Worm (Caenorhabditis elegans): Measurements from ENCODE around the gene srbc-43.

Gene srbc-43

ce11 chrV:12743778-12744502 is 46.4 kb downstream of the srbc-43 start:
- no peak for TF ChIP-seq unc-39 (tag; optimal IDR thresholded peaks at IDR 0.05)
- TF ChIP-seq flh-1 (GFP tag; optimal IDR thresholded peaks at IDR 0.05): no peak
- TF ChIP-seq ceh-83 (GFP tag; optimal IDR thresholded peaks at IDR 0.05): no peak
- TF ChIP-seq ces-1 (GFP tag; optimal IDR thresholded peaks at IDR 0.05): no peak
- TF ChIP-seq ceh-39 (tag; optimal IDR thresholded peaks at IDR 0.05): no peak
- TF ChIP-seq unc-62 (GFP tag; optimal IDR thresholded peaks at IDR 0.05): no peak
- TF ChIP-seq bed-3 (GFP tag; optimal IDR thresholded peaks at IDR 0.05): no peak
- no peak for TF ChIP-seq blmp-1 (tag; optimal IDR thresholded peaks at IDR 0.05)
- no peak for TF ChIP-seq cnd-1 (tag; optimal IDR thresholded peaks at IDR 0.05)
- no peak for TF ChIP-seq ztf-11 (tag; optimal IDR thresholded peaks at IDR 0.05)
- no peak for TF ChIP-seq lsy-2 (tag; optimal IDR thresholded peaks at IDR 0.05)
- TF ChIP-seq snpc-4 (tag; optimal IDR thresholded peaks at IDR 0.05): no peak

ce11 chrV:12741684-12742083 is 48.6 kb downstream of the srbc-43 start, which contains the start of gene hrg-7:
Gene hrg-7 (plus strand): TSS chrV:12742041.
- TF ChIP-seq ceh-43 (GFP tag; optimal IDR thresholded peaks at IDR 0.05): no peak
- TF ChIP-seq snpc-4 (tag; optimal IDR thresholded peaks at IDR 0.05): no peak
